Worm (Caenorhabditis elegans): Measurements from ENCODE around the gene F09B9.4.

F09B9.4 gene

ce11 chrX:10184708-10185107 is 24.3 kb downstream of the F09B9.4 start:
- TF ChIP-seq cog-1 (tag; optimal IDR thresholded peaks at IDR 0.05): no peak
- TF ChIP-seq klf-2 (GFP tag; conservative IDR thresholded peaks at IDR 0.05): no peak
- TF ChIP-seq ztf-29 (GFP tag; IDR thresholded peaks at IDR 0.05): no peak
- no peak for TF ChIP-seq tab-1 (GFP tag; IDR thresholded peaks at IDR 0.05)
- TF ChIP-seq ref-1 (GFP tag; conservative IDR thresholded peaks at IDR 0.05): no peak
- TF ChIP-seq ztf-23 (GFP tag; IDR thresholded peaks at IDR 0.05): no peak

ce11 chrX:10188493-10188895 is 28.1 kb downstream of the F09B9.4 start:
- TF ChIP-seq cog-1 (tag; optimal IDR thresholded peaks at IDR 0.05) (peak; percentile 79), ztf-23 (GFP tag; IDR thresholded peaks at IDR 0.05) (0 out of 2 replicates have a peak, but pooled peaks have one; percentile 57), klf-2 (GFP tag; conservative IDR thresholded peaks at IDR 0.05) (no peak), ztf-29 (GFP tag; IDR thresholded peaks at IDR 0.05) (no peak), T22C8.4 (GFP tag; IDR thresholded peaks at IDR 0.05) (no peak), tab-1 (GFP tag; IDR thresholded peaks at IDR 0.05) (no peak), flt-1 (GFP tag; IDR thresholded peaks at IDR 0.05) (peak; percentile 80), med-1 (GFP tag; optimal IDR thresholded peaks at IDR 0.05; ENCODE audit: insufficient read depth) (no peak), ref-1 (GFP tag; conservative IDR thresholded peaks at IDR 0.05) (no peak)

ce11 chrX:10189244-10189643 is 28.8 kb downstream of the F09B9.4 start:
- TF ChIP-seq ztf-23 (GFP tag; IDR thresholded peaks at IDR 0.05) (no peak), klf-2 (GFP tag; conservative IDR thresholded peaks at IDR 0.05) (no peak), ztf-29 (GFP tag; IDR thresholded peaks at IDR 0.05) (no peak), ref-1 (GFP tag; conservative IDR thresholded peaks at IDR 0.05) (no peak), med-1 (GFP tag; optimal IDR thresholded peaks at IDR 0.05; ENCODE audit: insufficient read depth) (no peak), flt-1 (GFP tag; IDR thresholded peaks at IDR 0.05) (no peak), cog-1 (tag; optimal IDR thresholded peaks at IDR 0.05) (no peak), T22C8.4 (GFP tag; IDR thresholded peaks at IDR 0.05) (no peak), tab-1 (GFP tag; IDR thresholded peaks at IDR 0.05) (no peak)

- TF ChIP-seq ztf-23 (GFP tag; IDR thresholded peaks at IDR 0.05): no peak
- TF ChIP-seq med-1 (GFP tag; optimal IDR thresholded peaks at IDR 0.05; ENCODE audit: insufficient read depth): no peak
- TF ChIP-seq klf-2 (GFP tag; conservative IDR thresholded peaks at IDR 0.05): 0 out of 2 replicates have a peak, but pooled peaks have one; percentile 12
These were observed 29.4 kb downstream of the F09B9.4 start for ce11 chrX:10189805-10190204.

ce11 chrX:10194327-10195096 is 34.1 kb downstream of the F09B9.4 start, which contains the start of gene myrf-2:
Gene myrf-2 (minus strand): TSS chrX:10194377.
- TF ChIP-seq klf-2 (GFP tag; conservative IDR thresholded peaks at IDR 0.05) (no peak), tab-1 (GFP tag; IDR thresholded peaks at IDR 0.05) (no peak), cog-1 (tag; optimal IDR thresholded peaks at IDR 0.05) (no peak), med-1 (GFP tag; optimal IDR thresholded peaks at IDR 0.05; ENCODE audit: insufficient read depth) (no peak), T22C8.4 (GFP tag; IDR thresholded peaks at IDR 0.05) (no peak), ztf-29 (GFP tag; IDR thresholded peaks at IDR 0.05) (no peak), ref-1 (GFP tag; conservative IDR thresholded peaks at IDR 0.05) (no peak), ztf-23 (GFP tag; IDR thresholded peaks at IDR 0.05) (no peak), flt-1 (GFP tag; IDR thresholded peaks at IDR 0.05) (no peak)

- TF ChIP-seq T22C8.4 (GFP tag; IDR thresholded peaks at IDR 0.05) (no peak), cog-1 (tag; optimal IDR thresholded peaks at IDR 0.05) (peak; percentile 68), klf-2 (GFP tag; conservative IDR thresholded peaks at IDR 0.05) (no peak), ztf-23 (GFP tag; IDR thresholded peaks at IDR 0.05) (0 out of 2 replicates have a peak, but pooled peaks have one; percentile 23), med-1 (GFP tag; optimal IDR thresholded peaks at IDR 0.05; ENCODE audit: insufficient read depth) (no peak), ztf-29 (GFP tag; IDR thresholded peaks at IDR 0.05) (no peak), ref-1 (GFP tag; conservative IDR thresholded peaks at IDR 0.05) (no peak), flt-1 (GFP tag; IDR thresholded peaks at IDR 0.05) (no peak)
These were observed 36.9 kb downstream of the F09B9.4 start, which contains the start of gene nucb-1 for ce11 chrX:10197204-10197756. Gene nucb-1 (plus strand): TSS chrX:10197706.

ce11 chrX:10199202-10199601 is 38.8 kb downstream of the F09B9.4 start:
- TF ChIP-seq ref-1 (GFP tag; conservative IDR thresholded peaks at IDR 0.05): no peak

ce11 chrX:10203501-10203900 is 43.1 kb downstream of the F09B9.4 start:
- TF ChIP-seq flt-1 (GFP tag; IDR thresholded peaks at IDR 0.05): no peak
- no peak for TF ChIP-seq ref-1 (GFP tag; conservative IDR thresholded peaks at IDR 0.05)
- no peak for TF ChIP-seq klf-2 (GFP tag; conservative IDR thresholded peaks at IDR 0.05)
- no peak for TF ChIP-seq T22C8.4 (GFP tag; IDR thresholded peaks at IDR 0.05)
- TF ChIP-seq cog-1 (tag; optimal IDR thresholded peaks at IDR 0.05): no peak
- no peak for TF ChIP-seq med-1 (GFP tag; optimal IDR thresholded peaks at IDR 0.05; ENCODE audit: insufficient read depth)
- no peak for TF ChIP-seq ztf-29 (GFP tag; IDR thresholded peaks at IDR 0.05)
- TF ChIP-seq tab-1 (GFP tag; IDR thresholded peaks at IDR 0.05): no peak
- TF ChIP-seq ztf-23 (GFP tag; IDR thresholded peaks at IDR 0.05): no peak

- TF ChIP-seq cog-1 (tag; optimal IDR thresholded peaks at IDR 0.05): peak; percentile 55
- TF ChIP-seq ref-1 (GFP tag; conservative IDR thresholded peaks at IDR 0.05): no peak
- peak; percentile 62; the same call in 1 of the 2 replicates for TF ChIP-seq flt-1 (GFP tag; IDR thresholded peaks at IDR 0.05)
These were observed 44.1 kb downstream of the F09B9.4 start for ce11 chrX:10204313-10205063.
